Fruit fly (Drosophila melanogaster): ENCODE results near the gene Fit1.

Gene Fit1

dm6 chr3L:4108844-4109494 is 5.6 kb downstream of the Fit1 start (continued):
- TF ChIP-seq CG2712 (tag; optimal IDR thresholded peaks at IDR 0.05) (peak; percentile 81), disco-r (GFP tag; optimal IDR thresholded peaks at IDR 0.05) (no peak), CG4707 (GFP tag; optimal IDR thresholded peaks at IDR 0.05) (no peak), cas (GFP tag; IDR thresholded peaks at IDR 0.05) (0 out of 2 replicates have a peak, but pooled peaks have one; percentile 5), CG1832 (GFP tag; optimal IDR thresholded peaks at IDR 0.05) (no peak), dan (GFP tag; IDR thresholded peaks at IDR 0.05) (0 out of 2 replicates have a peak, but pooled peaks have one; percentile 17), sc (optimal IDR thresholded peaks at IDR 0.05) (no peak), sc (GFP tag; optimal IDR thresholded peaks at IDR 0.05) (peak; percentile 59), hth (optimal IDR thresholded peaks at IDR 0.05) (no peak), vvl (GFP tag; IDR thresholded peaks at IDR 0.05) (peak; percentile 66), bsh (GFP tag; optimal IDR thresholded peaks at IDR 0.05) (peak; percentile 21 to 73), Drgx (GFP tag; IDR thresholded peaks at IDR 0.05) (peak; percentile 67), jigr1 (GFP tag; IDR thresholded peaks at IDR 0.05) (no peak), chm (GFP tag; IDR thresholded peaks at IDR 0.05) (no peak), CG18599 (GFP tag; optimal IDR thresholded peaks at IDR 0.05) (peak; percentile 74), wor (GFP tag; IDR thresholded peaks at IDR 0.05) (0 out of 2 replicates have a peak, but pooled peaks have one; percentile 35), CG14441 (GFP tag; IDR thresholded peaks at IDR 0.05) (peak; percentile 58), ewg (GFP tag; optimal IDR thresholded peaks at IDR 0.05) (peak; percentile 56), bowl (GFP tag; IDR thresholded peaks at IDR 0.05) (peak; percentile 47; the same call in 1 of the 2 replicates), CG15601 (tag; optimal IDR thresholded peaks at IDR 0.05) (peak; percentile 71), da (GFP tag; optimal IDR thresholded peaks at IDR 0.05) (peak; percentile 19), CG11456 (GFP tag; IDR thresholded peaks at IDR 0.05) (peak; percentile 39; the same call in 1 of the 3 replicates), ems (GFP tag; optimal IDR thresholded peaks at IDR 0.05) (peak; percentile 81), CG11560 (tag; IDR thresholded peaks at IDR 0.05) (no peak), CG12659 (GFP tag; optimal IDR thresholded peaks at IDR 0.05) (peak; percentile 74), gcm2 (GFP tag; optimal IDR thresholded peaks at IDR 0.05) (no peak), CG34376 (GFP tag; optimal IDR thresholded peaks at IDR 0.05) (peak; percentile 22), nerfin-1 (tag; optimal IDR thresholded peaks at IDR 0.05) (peak; percentile 61), CG1024 (GFP tag; IDR thresholded peaks at IDR 0.05) (no peak), CG6854 (GFP tag; optimal IDR thresholded peaks at IDR 0.05) (peak; percentile 5), CG9437 (GFP tag; optimal IDR thresholded peaks at IDR 0.05) (peak; percentile 74), CG16813 (GFP tag; IDR thresholded peaks at IDR 0.05; ENCODE audit: partially characterized antibody) (no peak), CG8359 (GFP tag; optimal IDR thresholded peaks at IDR 0.05; ENCODE audit: borderline replicate concordance) (peak; percentile 41), CG3726 (GFP tag; IDR thresholded peaks at IDR 0.05) (no peak), zen (tag; optimal IDR thresholded peaks at IDR 0.05) (peak; percentile 61), Lpt (GFP tag; optimal IDR thresholded peaks at IDR 0.05) (no peak), Opbp (GFP tag; IDR thresholded peaks at IDR 0.05; ENCODE audit: partially characterized antibody) (no peak), usp (GFP tag; optimal IDR thresholded peaks at IDR 0.05) (no peak), Sry-δ (GFP tag; optimal IDR thresholded peaks at IDR 0.05) (no peak), HmgZ (tag; optimal IDR thresholded peaks at IDR 0.05) (peak; percentile 58), Ada2b (GFP tag; IDR thresholded peaks at IDR 0.05) (peak; percentile 55), slp2 (GFP tag; optimal IDR thresholded peaks at IDR 0.05) (peak; percentile 61), CG10462 (GFP tag; optimal IDR thresholded peaks at IDR 0.05) (peak; percentile 31), peb (GFP tag; IDR thresholded peaks at IDR 0.05) (no peak), onecut (GFP tag; IDR thresholded peaks at IDR 0.05) (peak; percentile 39; the same call in 1 of the 2 replicates), MBD-R2 (GFP tag; IDR thresholded peaks at IDR 0.05) (0 out of 2 replicates have a peak, but pooled peaks have one; percentile 30), slou (GFP tag; optimal IDR thresholded peaks at IDR 0.05) (peak; percentile 20), ato (GFP tag; IDR thresholded peaks at IDR 0.05; ENCODE audit: partially characterized antibody) (no peak), CG10366 (GFP tag; IDR thresholded peaks at IDR 0.05) (peak; percentile 58), CG15696 (tag; optimal IDR thresholded peaks at IDR 0.05) (peak; percentile 51)
